Fruit fly (Drosophila melanogaster) whole organism, pupa: ENCODE measurements around the gene Spc105R.

Source experiments
- CG15710 ChIP-seq: fragments of 200-800 bp; sonication (Bioruptor generic); optimal IDR thresholded peaks from 2 replicates; lab custom pipeline; 2018; ENCODE audit warnings: missing biosample characterization, mild to moderate bottlenecking, missing genetic modification characterization, moderate library complexity
- CG8159 ChIP-seq: fragments of 200-800 bp; sonication (Bioruptor generic); optimal IDR thresholded peaks from 3 replicates; lab custom pipeline; 2018; ENCODE audit warnings: missing biosample characterization, mild to moderate bottlenecking, missing genetic modification characterization, moderate library complexity
- CG9948 ChIP-seq: fragments of 200-800 bp; sonication (Bioruptor generic); optimal IDR thresholded peaks from 2 replicates; lab custom pipeline; 2018; ENCODE audit warnings: missing biosample characterization, mild to moderate bottlenecking, missing genetic modification characterization, moderate library complexity
- EcR ChIP-seq: fragments of 200-800 bp; sonication (Bioruptor generic); optimal IDR thresholded peaks from 3 replicates; lab custom pipeline; 2019; ENCODE audit warnings: missing biosample characterization, missing genetic modification characterization, mild to moderate bottlenecking, moderate library complexity, missing genetic modification reagents
- Ets98B ChIP-seq: fragments of 200-800 bp; sonication (Bioruptor generic); IDR thresholded peaks from 2 replicates; pipeline ENCODE4 v1.3.6; 2022; ENCODE audit warnings: missing biosample characterization, missing genetic modification characterization
- Pif1B ChIP-seq: fragments of 200-800 bp; sonication (Bioruptor generic); optimal IDR thresholded peaks from 3 replicates; lab custom pipeline; 2016; ENCODE audit warnings: missing biosample characterization, missing genetic modification characterization
- Snoo ChIP-seq: fragments of 200-800 bp; sonication (Bioruptor generic); optimal IDR thresholded peaks from 3 replicates; lab custom pipeline; 2017; ENCODE audit warnings: missing biosample characterization, mild to moderate bottlenecking, missing genetic modification characterization, inconsistent platforms
- fd96Ca ChIP-seq: fragments of 200-800 bp; sonication (Bioruptor generic); IDR thresholded peaks from 3 replicates; pipeline ENCODE4 v1.3.6; 2022; ENCODE audit warnings: missing biosample characterization, missing genetic modification characterization
- gl ChIP-seq: fragments of 200-800 bp; sonication (Bioruptor generic); optimal IDR thresholded peaks from 2 replicates; lab custom pipeline; 2018; ENCODE audit warnings: missing biosample characterization, mild to moderate bottlenecking, missing genetic modification characterization
- rn ChIP-seq: fragments of 200-800 bp; sonication (Bioruptor generic); IDR thresholded peaks from 2 replicates; pipeline ENCODE4 v1.3.6; 2022; ENCODE audit warnings: missing biosample characterization, missing genetic modification characterization

DNA sequence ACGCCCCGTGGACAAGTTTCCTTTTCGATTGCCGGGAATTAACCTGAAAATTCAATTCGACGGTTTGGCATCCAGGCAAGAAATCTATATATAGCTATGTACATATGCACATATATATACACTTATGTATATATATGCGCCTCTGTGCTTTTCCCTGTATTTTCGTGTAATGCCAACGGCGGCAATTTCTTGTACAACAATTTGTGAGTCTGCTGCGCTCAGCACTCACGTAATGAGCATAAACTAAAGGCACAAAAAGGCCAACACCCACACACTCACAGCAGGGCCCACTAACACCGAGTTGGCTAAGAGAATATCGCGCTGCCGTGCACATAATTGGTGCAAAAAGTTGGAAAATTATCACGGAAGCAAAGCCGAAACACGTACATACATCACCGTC is 38.7 kb upstream of the Spc105R start:
- no peak for TF ChIP-seq fd96Ca (GFP tag; lab: Robert Waterston, UW)
- no peak for TF ChIP-seq CG9948 (tag; lab: Kevin White, UChicago)
- no peak for TF ChIP-seq rn (GFP tag; lab: Robert Waterston, UW)
- no peak for TF ChIP-seq Snoo (tag; lab: Kevin White, UChicago)
- TF ChIP-seq CG8159, result no peak
- TF ChIP-seq EcR (GFP tag; lab: Kevin White, UChicago), result no peak
- no peak for TF ChIP-seq Ets98B (GFP tag; lab: Robert Waterston, UW)
- TF ChIP-seq CG15710 (tag; lab: Kevin White, UChicago), result no peak
- TF ChIP-seq gl (tag; lab: Kevin White, UChicago), result no peak
- no peak for TF ChIP-seq Pif1B (GFP tag; lab: Kevin White, UChicago)
